Worm (Caenorhabditis elegans): ENCODE measurements around the gene T04C12.1.

The T04C12.1 gene

DNA sequence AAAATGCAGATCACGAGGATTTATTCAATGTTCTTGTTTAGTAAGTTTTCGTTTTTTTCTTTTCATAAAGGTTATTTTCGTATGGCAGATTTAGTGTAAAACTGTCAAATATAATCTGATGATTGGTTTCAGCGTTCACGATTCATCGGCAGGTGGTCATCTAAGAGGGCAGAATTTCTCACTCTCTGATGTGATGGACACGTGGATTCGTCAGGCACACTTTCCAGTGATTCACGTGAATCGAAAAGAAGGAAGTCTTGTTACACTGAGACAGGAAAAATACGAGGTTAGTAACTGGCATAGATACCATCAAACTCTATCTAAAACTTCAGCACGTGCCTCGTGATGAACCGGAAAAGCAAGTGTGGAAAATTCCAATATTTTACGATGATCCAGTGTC is 35.6 kb upstream of the T04C12.1 start:
- peak; percentile 78 for TF ChIP-seq ztf-26 (tag; optimal IDR thresholded peaks at IDR 0.05)
- peak; percentile 51 for TF ChIP-seq lin-40 (tag; optimal IDR thresholded peaks at IDR 0.05)
- TF ChIP-seq F22D6.2 (tag; optimal IDR thresholded peaks at IDR 0.05): no peak
- no peak for TF ChIP-seq nhr-90 (tag; optimal IDR thresholded peaks at IDR 0.05)
- peak; percentile 43 for TF ChIP-seq somi-1 (GFP tag; optimal IDR thresholded peaks at IDR 0.05)

DNA sequence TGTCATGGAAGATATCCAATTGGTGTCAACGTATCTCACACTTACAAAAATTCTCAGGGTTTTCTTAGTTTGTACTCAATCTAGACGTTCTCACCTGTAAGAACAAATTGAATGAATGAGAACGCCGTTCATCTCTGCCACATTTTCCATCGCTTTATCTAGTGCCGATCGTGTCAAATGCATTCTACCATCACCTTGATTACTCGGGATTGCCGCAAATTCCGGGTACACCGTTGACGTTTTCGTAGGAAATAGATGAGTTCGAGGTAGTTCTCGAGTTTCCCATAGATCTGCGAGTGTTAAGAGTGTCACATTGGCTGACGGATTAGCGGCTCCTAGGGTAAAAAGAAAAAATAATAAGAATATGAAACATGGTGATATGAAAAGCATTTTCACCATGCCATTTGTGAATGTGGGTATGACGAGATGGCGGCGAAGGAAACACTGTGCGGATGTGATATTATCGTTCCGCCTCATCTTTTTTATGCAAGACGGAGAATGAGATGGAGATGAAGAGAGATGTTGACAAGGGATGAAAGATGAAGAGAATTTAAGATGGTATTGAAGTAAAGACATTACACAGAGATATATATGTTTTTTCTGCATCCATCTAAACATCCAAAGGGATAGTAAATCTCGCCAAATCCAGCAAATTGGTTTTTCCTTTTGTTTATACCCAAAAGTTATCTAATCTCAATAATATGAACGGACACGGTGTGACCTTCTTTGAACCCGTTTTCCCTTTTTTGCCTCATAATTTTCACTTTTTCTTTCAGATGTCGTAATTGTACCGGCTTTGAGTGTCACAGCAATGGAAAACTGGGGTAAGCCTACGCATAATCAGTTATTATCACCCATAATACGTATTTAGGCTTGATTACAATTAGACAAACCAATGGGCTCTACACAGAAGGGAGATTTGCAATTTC is 34.4 kb upstream of the T04C12.1 start, which contains the start of gene lact-8:
Gene lact-8, minus strand, starts transcription at position 445 of the 929 bp plus-strand sequence.
- TF ChIP-seq nhr-27 (tag; optimal IDR thresholded peaks at IDR 0.05) (no peak), lin-26 (GFP tag; IDR thresholded peaks at IDR 0.05) (no peak), repo-1 (tag; optimal IDR thresholded peaks at IDR 0.05) (no peak), hmg-20 (GFP tag; IDR thresholded peaks at IDR 0.05) (no peak), ztf-18 (tag; optimal IDR thresholded peaks at IDR 0.05) (no peak), rcor-1 (GFP tag; IDR thresholded peaks at IDR 0.05) (no peak)

ce11 chrV:11087519-11087998 is 28.5 kb upstream of the T04C12.1 start, which contains the start of gene Y42A5A.1:
Y42A5A.1 (plus strand) TSS chrV:11087948.
- TF ChIP-seq hmg-20 (GFP tag; IDR thresholded peaks at IDR 0.05): no peak
- no peak for TF ChIP-seq zfh-2 (GFP tag; conservative IDR thresholded peaks at IDR 0.05)
- no peak for TF ChIP-seq aptf-2 (GFP tag; conservative IDR thresholded peaks at IDR 0.05)
- TF ChIP-seq die-1 (tag; optimal IDR thresholded peaks at IDR 0.05): peak; percentile 13
- no peak for TF ChIP-seq mel-28 (tag; optimal IDR thresholded peaks at IDR 0.05; ENCODE audit: borderline replicate concordance)
- no peak for TF ChIP-seq hrde-1 (tag; optimal IDR thresholded peaks at IDR 0.05; ENCODE audit: borderline replicate concordance)
- no peak for TF ChIP-seq F10E7.11 (tag; optimal IDR thresholded peaks at IDR 0.05)
- TF ChIP-seq ztf-3 (GFP tag; optimal IDR thresholded peaks at IDR 0.05): no peak

ce11 chrV:11087119-11087518 is 28.1 kb upstream of the T04C12.1 start:
- TF ChIP-seq cebp-1 (GFP tag; IDR thresholded peaks at IDR 0.05): no peak
- no peak for TF ChIP-seq cebp-1 (tag; optimal IDR thresholded peaks at IDR 0.05)
- TF ChIP-seq attf-6 (GFP tag; IDR thresholded peaks at IDR 0.05): no peak
- no peak for TF ChIP-seq nhr-179 (tag; optimal IDR thresholded peaks at IDR 0.05)
- peak; percentile 40 for TF ChIP-seq lin-40 (tag; optimal IDR thresholded peaks at IDR 0.05)
- TF ChIP-seq zim-3 (tag; optimal IDR thresholded peaks at IDR 0.05): no peak
- peak; percentile 6 for TF ChIP-seq nhr-80 (tag; optimal IDR thresholded peaks at IDR 0.05)

DNA sequence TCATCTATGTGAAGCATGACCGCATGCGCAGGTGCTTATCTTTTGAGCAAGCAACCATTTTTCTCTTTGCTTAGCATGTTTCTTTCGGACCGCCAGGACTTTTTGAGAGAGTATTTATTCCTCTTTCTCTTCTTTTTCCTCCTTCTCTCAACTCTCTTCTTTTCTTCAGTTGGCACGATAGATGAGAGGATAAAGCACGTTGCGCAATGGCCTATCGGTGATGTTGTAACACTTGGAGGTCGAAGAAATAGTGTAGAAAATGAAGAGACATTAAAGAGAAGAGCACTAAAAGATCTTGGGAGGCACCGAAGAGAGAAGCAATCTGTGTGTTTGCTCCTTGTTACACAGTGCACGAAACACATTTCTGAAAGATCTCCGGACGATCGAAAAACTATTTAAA is 24.6 kb upstream of the T04C12.1 start:
- TF ChIP-seq hmg-1.2 (GFP tag; IDR thresholded peaks at IDR 0.05): peak; percentile 45; the same call in 1 of the 2 replicates
- no peak for TF ChIP-seq nfya-1 (tag; optimal IDR thresholded peaks at IDR 0.05; ENCODE audit: borderline replicate concordance, insufficient read depth)
- TF ChIP-seq lir-1 (GFP tag; conservative IDR thresholded peaks at IDR 0.05): no peak
- no peak for TF ChIP-seq rec-8 (tag; optimal IDR thresholded peaks at IDR 0.05)
- TF ChIP-seq Y95B8A.8 (GFP tag; IDR thresholded peaks at IDR 0.05): no peak
- no peak for TF ChIP-seq egl-18 (GFP tag; IDR thresholded peaks at IDR 0.05)
- TF ChIP-seq hmg-20 (GFP tag; IDR thresholded peaks at IDR 0.05): no peak

Measured in whole organism, young adult.